Worm (Caenorhabditis elegans) whole organism, mixed stage, embryonic: ENCODE measurements around the gene srt-32.

Experiments used
- M03D4.4 ChIP-seq: sonication (generic microtip); optimal IDR thresholded peaks from 2 replicates; lab custom pipeline; 2017; ENCODE audit warnings: mild to moderate bottlenecking, missing genetic modification characterization, missing compliant biosample characterization
- bed-3 ChIP-seq: fragments of 200-800 bp; sonication (Bioruptor generic); optimal IDR thresholded peaks from 3 replicates; lab custom pipeline; 2018; ENCODE audit warnings: mild to moderate bottlenecking, missing genetic modification characterization, moderate library complexity, missing compliant biosample characterization
- blmp-1 ChIP-seq: fragments of 150-350 bp; optimal IDR thresholded peaks from 2 replicates; lab custom pipeline; 2014; ENCODE audit warnings: missing biosample characterization, missing genetic modification characterization
- ceh-39 ChIP-seq: fragments of 150-350 bp; optimal IDR thresholded peaks from 2 replicates; lab custom pipeline; 2014; ENCODE audit warnings: missing biosample characterization, missing genetic modification characterization
- ceh-43 ChIP-seq: fragments of 200-800 bp; sonication (Bioruptor generic); optimal IDR thresholded peaks from 2 replicates; lab custom pipeline; 2018; ENCODE audit warnings: mild to moderate bottlenecking, missing genetic modification characterization, moderate library complexity, missing compliant biosample characterization
- ceh-83 ChIP-seq: fragments of 200-800 bp; sonication (Bioruptor generic); optimal IDR thresholded peaks from 2 replicates; lab custom pipeline; 2018; ENCODE audit warnings: mild to moderate bottlenecking, missing genetic modification characterization, missing compliant biosample characterization
- cnd-1 ChIP-seq: fragments of 200-800 bp; sonication (Bioruptor generic); optimal IDR thresholded peaks from 2 replicates; lab custom pipeline; 2018; ENCODE audit warnings: mild to moderate bottlenecking, missing genetic modification characterization, missing compliant biosample characterization
- drap-1 ChIP-seq: fragments of 200-800 bp; sonication (Bioruptor generic); optimal IDR thresholded peaks from 3 replicates; lab custom pipeline; 2018; ENCODE audit warnings: mild to moderate bottlenecking, missing genetic modification characterization, missing compliant biosample characterization
- elt-1 ChIP-seq: sonication (generic microtip); optimal IDR thresholded peaks from 2 replicates; lab custom pipeline; 2017; ENCODE audit warnings: missing genetic modification characterization, mild to moderate bottlenecking, missing compliant biosample characterization, antibody characterized with exemption, moderate library complexity, borderline replicate concordance; ENCODE audit not compliant: insufficient read depth
- elt-3 ChIP-seq: fragments of 150-350 bp; optimal IDR thresholded peaks from 2 replicates; lab custom pipeline; 2014; ENCODE audit warnings: missing biosample characterization, missing genetic modification characterization
- flh-1 ChIP-seq: fragments of 200-800 bp; sonication (Bioruptor generic); optimal IDR thresholded peaks from 2 replicates; lab custom pipeline; 2018; ENCODE audit warnings: mild to moderate bottlenecking, missing genetic modification characterization, moderate library complexity, missing compliant biosample characterization
- ham-2 ChIP-seq: fragments of 200-800 bp; sonication (Bioruptor generic); optimal IDR thresholded peaks from 2 replicates; lab custom pipeline; 2018; ENCODE audit warnings: mild to moderate bottlenecking, missing genetic modification characterization, missing compliant biosample characterization
- hlh-1 ChIP-seq: fragments of 150-350 bp; optimal IDR thresholded peaks from 2 replicates; lab custom pipeline; 2014; ENCODE audit warnings: missing biosample characterization, missing genetic modification reagents, missing genetic modification characterization
- lin-13 ChIP-seq: fragments of 150-350 bp; optimal IDR thresholded peaks from 2 replicates; lab custom pipeline; 2014; ENCODE audit warnings: missing biosample characterization, missing genetic modification characterization
- lin-32 ChIP-seq: fragments of 200-800 bp; sonication (Bioruptor generic); optimal IDR thresholded peaks from 2 replicates; lab custom pipeline; 2018; ENCODE audit warnings: mild to moderate bottlenecking, missing genetic modification characterization, missing compliant biosample characterization
- lsy-2 ChIP-seq: fragments of 150-350 bp; optimal IDR thresholded peaks from 2 replicates; lab custom pipeline; 2014; ENCODE audit warnings: missing biosample characterization, missing genetic modification characterization
- mab-5 ChIP-seq: fragments of 150-350 bp; optimal IDR thresholded peaks from 2 replicates; lab custom pipeline; 2014; ENCODE audit warnings: missing biosample characterization, missing genetic modification characterization
- mep-1 ChIP-seq: fragments of 150-350 bp; optimal IDR thresholded peaks from 2 replicates; lab custom pipeline; 2017; ENCODE audit warnings: missing biosample characterization, missing genetic modification reagents, missing genetic modification characterization, inconsistent platforms
- mls-2 ChIP-seq: sonication (generic microtip); optimal IDR thresholded peaks from 2 replicates; lab custom pipeline; 2016; ENCODE audit warnings: mild to moderate bottlenecking, missing genetic modification characterization, moderate library complexity, missing compliant biosample characterization
- nhr-12 ChIP-seq: fragments of 150-350 bp; optimal IDR thresholded peaks from 2 replicates; lab custom pipeline; 2014; ENCODE audit warnings: missing biosample characterization, missing genetic modification characterization
- nhr-2 ChIP-seq: fragments of 150-350 bp; optimal IDR thresholded peaks from 2 replicates; lab custom pipeline; 2014; ENCODE audit warnings: missing biosample characterization, missing genetic modification characterization
- nhr-237 ChIP-seq: fragments of 150-350 bp; optimal IDR thresholded peaks from 2 replicates; lab custom pipeline; 2014; ENCODE audit warnings: missing biosample characterization, missing genetic modification characterization
- nhr-28 ChIP-seq: fragments of 150-350 bp; optimal IDR thresholded peaks from 2 replicates; lab custom pipeline; 2014; ENCODE audit warnings: missing biosample characterization, missing genetic modification characterization
- nhr-76 ChIP-seq: sonication (generic microtip); optimal IDR thresholded peaks from 2 replicates; lab custom pipeline; 2017; ENCODE audit warnings: missing biosample characterization, missing genetic modification characterization
- pha-4 ChIP-seq: fragments of 150-350 bp; optimal IDR thresholded peaks from 2 replicates; lab custom pipeline; 2018; ENCODE audit warnings: missing biosample characterization, missing genetic modification reagents, missing genetic modification characterization
- snpc-4 ChIP-seq: fragments of 150-350 bp; optimal IDR thresholded peaks from 2 replicates; lab custom pipeline; 2014; ENCODE audit warnings: missing biosample characterization, missing genetic modification characterization
- sptf-1 ChIP-seq: sonication (generic microtip); optimal IDR thresholded peaks from 2 replicates; lab custom pipeline; 2017; ENCODE audit warnings: mild to moderate bottlenecking, missing genetic modification characterization, moderate library complexity, missing compliant biosample characterization
- tbx-8 ChIP-seq: fragments of 200-800 bp; sonication (Bioruptor generic); optimal IDR thresholded peaks from 2 replicates; lab custom pipeline; 2018; ENCODE audit warnings: mild to moderate bottlenecking, missing genetic modification characterization, moderate library complexity, missing compliant biosample characterization
- unc-120 ChIP-seq: sonication (generic microtip); optimal IDR thresholded peaks from 2 replicates; lab custom pipeline; 2017; ENCODE audit warnings: missing genetic modification characterization, missing compliant biosample characterization; ENCODE audit not compliant: poor library complexity, severe bottlenecking
- unc-62 ChIP-seq: fragments of 150-350 bp; optimal IDR thresholded peaks from 2 replicates; lab custom pipeline; 2014; ENCODE audit warnings: missing biosample characterization, missing genetic modification reagents, missing genetic modification characterization
- ztf-11 ChIP-seq: fragments of 150-350 bp; optimal IDR thresholded peaks from 2 replicates; lab custom pipeline; 2014; ENCODE audit warnings: missing biosample characterization, missing genetic modification characterization

srt-32 gene

DNA sequence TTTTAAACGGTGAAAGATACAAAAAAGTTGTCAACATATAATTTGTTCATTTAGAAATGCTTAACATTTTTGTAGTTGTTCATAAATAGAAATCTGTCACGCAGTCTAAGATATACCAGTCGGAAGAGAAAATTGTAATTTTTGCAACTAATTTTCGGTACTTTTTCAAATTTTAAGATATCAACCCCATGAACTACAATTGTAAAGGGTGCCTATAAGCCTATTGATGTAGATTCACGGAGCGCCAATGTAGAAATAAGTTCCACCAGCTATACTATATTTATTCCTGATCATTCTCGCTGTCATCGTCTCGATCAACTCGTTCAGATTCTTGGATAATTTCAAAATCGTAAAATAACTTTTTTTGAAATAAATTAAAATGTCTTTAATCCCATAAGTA, 35.5 kb downstream of the srt-32 start:
- TF ChIP-seq ceh-83 (GFP tag; lab: Kevin White, UChicago) (no peak), flh-1 (GFP tag; lab: Kevin White, UChicago) (no peak), ceh-39 (no peak), lsy-2 (no peak), sptf-1 (tag; lab: Kevin White, UChicago) (no peak), nhr-237 (no peak), bed-3 (no peak)

DNA sequence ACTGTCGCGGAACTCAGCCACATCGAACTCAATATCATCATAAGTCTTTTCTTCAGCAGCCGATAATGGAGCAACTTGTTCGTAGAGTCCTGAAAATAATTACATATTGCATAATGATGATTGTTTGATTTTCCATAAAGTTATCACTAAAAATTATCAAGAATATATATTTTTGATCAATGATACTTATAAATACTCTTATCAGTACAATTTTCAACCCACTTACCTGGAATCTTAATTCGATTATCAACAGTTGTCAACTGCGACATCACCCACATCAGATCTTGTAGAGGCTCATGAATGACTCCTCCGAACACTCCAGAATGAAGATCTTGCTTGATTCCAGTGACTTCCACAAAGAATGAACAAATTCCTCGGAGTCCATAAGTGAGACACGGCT, 36.6 kb downstream of the srt-32 start:
- TF ChIP-seq pha-4 (no peak), M03D4.4 (tag; lab: Kevin White, UChicago) (no peak), mab-5 (tag; lab: Kevin White, UChicago) (no peak), elt-3 (tag; lab: Kevin White, UChicago) (no peak), nhr-28 (no peak), ceh-43 (no peak), snpc-4 (no peak), hlh-1 (tag; lab: Kevin White, UChicago) (no peak), blmp-1 (tag; lab: Kevin White, UChicago) (no peak), nhr-76 (tag; lab: Kevin White, UChicago) (no peak), mep-1 (tag; lab: Kevin White, UChicago) (no peak), nhr-12 (tag; lab: Kevin White, UChicago) (no peak), ceh-39 (no peak), nhr-237 (no peak), nhr-2 (tag; lab: Kevin White, UChicago) (no peak), elt-1 (no peak), cnd-1 (tag; lab: Kevin White, UChicago) (no peak)

- TF ChIP-seq nhr-237 (no peak), hlh-1 (tag; lab: Kevin White, UChicago) (no peak), nhr-28 (no peak)
These were observed 37.7 kb downstream of the srt-32 start, which contains the start of gene pes-9 for ce11 chrV:14597005-14597680. TSS of gene pes-9 (minus strand) at chrV:14597034.

DNA sequence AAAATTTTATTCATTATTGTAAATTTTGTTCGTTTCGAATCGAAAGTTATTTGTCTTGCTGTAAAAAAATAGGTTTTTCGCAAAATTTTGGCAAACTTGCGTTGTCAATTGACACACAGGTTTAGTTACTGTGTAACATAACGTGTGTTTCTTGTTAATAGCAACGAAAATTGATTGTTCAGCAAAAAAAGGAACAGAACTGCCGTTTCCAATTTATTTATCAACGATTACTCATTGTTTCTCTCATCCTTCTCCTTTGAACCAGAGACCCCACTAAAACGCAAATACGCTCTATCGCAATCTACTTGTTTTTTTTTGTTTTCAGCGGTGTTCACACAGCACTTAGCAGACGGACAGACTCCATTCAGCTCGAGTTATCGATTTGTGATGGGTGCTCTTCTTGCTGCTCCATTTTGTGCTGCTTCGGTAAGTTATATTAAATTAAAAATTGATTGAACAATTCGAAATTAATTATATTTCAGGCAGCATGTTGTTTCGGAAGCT, 38.3 kb downstream of the srt-32 start, which contains the start of gene R11H6.2:
Gene R11H6.2, plus strand, starts transcription at position 326 of the 504 bp plus-strand sequence.
- TF ChIP-seq mep-1 (tag; lab: Kevin White, UChicago), result peak; percentile 60
- no peak for TF ChIP-seq nhr-2 (tag; lab: Kevin White, UChicago)

ce11 chrV:14599972-14600371, 40.6 kb downstream of the srt-32 start, which contains the start of gene glb-22:
TSS of gene glb-22 (plus strand) at chrV:14600272.
- no peak for TF ChIP-seq lin-13
- TF ChIP-seq ham-2 (GFP tag; lab: Kevin White, UChicago), result no peak
- TF ChIP-seq elt-1, result no peak
- no peak for TF ChIP-seq nhr-12 (tag; lab: Kevin White, UChicago)
- no peak for TF ChIP-seq ceh-43
- no peak for TF ChIP-seq ztf-11
- TF ChIP-seq lsy-2, result no peak
- TF ChIP-seq snpc-4, result no peak
- no peak for TF ChIP-seq flh-1 (GFP tag; lab: Kevin White, UChicago)
- no peak for TF ChIP-seq mep-1 (tag; lab: Kevin White, UChicago)
- TF ChIP-seq mab-5 (tag; lab: Kevin White, UChicago), result no peak
- no peak for TF ChIP-seq lin-32
- TF ChIP-seq mls-2 (tag; lab: Kevin White, UChicago), result no peak
- TF ChIP-seq bed-3, result no peak
- TF ChIP-seq M03D4.4 (tag; lab: Kevin White, UChicago), result no peak
- TF ChIP-seq tbx-8, result no peak
- TF ChIP-seq drap-1 (GFP tag; lab: Kevin White, UChicago), result no peak
- no peak for TF ChIP-seq unc-62 (GFP tag; lab: Kevin White, UChicago)
- TF ChIP-seq nhr-237, result no peak
- TF ChIP-seq ceh-83 (GFP tag; lab: Kevin White, UChicago), result no peak

DNA sequence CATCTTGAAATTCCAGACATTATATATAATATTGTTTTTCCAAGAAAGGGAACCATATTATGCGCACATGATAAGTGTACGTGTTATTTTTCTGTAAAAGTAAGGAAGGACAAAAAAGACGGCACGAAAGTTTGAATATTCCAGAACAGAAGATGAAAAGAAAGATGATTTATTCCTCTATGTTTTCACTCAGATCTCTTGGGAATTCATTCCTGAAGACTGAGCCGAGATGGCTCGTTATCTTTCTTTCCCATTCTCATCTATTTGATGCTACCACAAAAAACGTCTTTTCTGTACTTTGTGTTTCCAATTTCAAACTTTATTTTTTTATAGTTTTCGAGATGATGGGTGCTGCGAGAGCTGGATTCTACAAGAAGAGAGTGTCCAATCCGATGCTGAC, 44.3 kb downstream of the srt-32 start:
- TF ChIP-seq unc-120 (tag; lab: Kevin White, UChicago) (no peak), sptf-1 (tag; lab: Kevin White, UChicago) (no peak), cnd-1 (tag; lab: Kevin White, UChicago) (no peak), ceh-39 (no peak), nhr-2 (tag; lab: Kevin White, UChicago) (no peak), ham-2 (GFP tag; lab: Kevin White, UChicago) (no peak), nhr-76 (tag; lab: Kevin White, UChicago) (no peak), nhr-237 (no peak), unc-62 (GFP tag; lab: Kevin White, UChicago) (no peak), M03D4.4 (tag; lab: Kevin White, UChicago) (no peak), drap-1 (GFP tag; lab: Kevin White, UChicago) (no peak), ztf-11 (no peak)
